Worm (Caenorhabditis elegans) whole organism, mixed stage, embryonic: ENCODE data around the gene M199.9.

ENCODE experiments used
- M03D4.4 ChIP-seq: sonication (generic microtip); optimal IDR thresholded peaks from 2 replicates; lab custom pipeline; 2017; ENCODE audit warnings: mild to moderate bottlenecking, missing genetic modification characterization, missing compliant biosample characterization
- blmp-1 ChIP-seq: fragments of 150-350 bp; optimal IDR thresholded peaks from 2 replicates; lab custom pipeline; 2014; ENCODE audit warnings: missing biosample characterization, missing genetic modification characterization
- ceh-39 ChIP-seq: fragments of 150-350 bp; optimal IDR thresholded peaks from 2 replicates; lab custom pipeline; 2014; ENCODE audit warnings: missing biosample characterization, missing genetic modification characterization
- ceh-43 ChIP-seq: fragments of 200-800 bp; sonication (Bioruptor generic); optimal IDR thresholded peaks from 2 replicates; lab custom pipeline; 2018; ENCODE audit warnings: mild to moderate bottlenecking, missing genetic modification characterization, moderate library complexity, missing compliant biosample characterization
- ceh-83 ChIP-seq: fragments of 200-800 bp; sonication (Bioruptor generic); optimal IDR thresholded peaks from 2 replicates; lab custom pipeline; 2018; ENCODE audit warnings: mild to moderate bottlenecking, missing genetic modification characterization, missing compliant biosample characterization
- ces-1 ChIP-seq: fragments of 150-350 bp; optimal IDR thresholded peaks from 2 replicates; lab custom pipeline; 2014; ENCODE audit warnings: missing biosample characterization, missing genetic modification reagents, missing genetic modification characterization
- cnd-1 ChIP-seq: fragments of 200-800 bp; sonication (Bioruptor generic); optimal IDR thresholded peaks from 2 replicates; lab custom pipeline; 2018; ENCODE audit warnings: mild to moderate bottlenecking, missing genetic modification characterization, missing compliant biosample characterization
- drap-1 ChIP-seq: fragments of 200-800 bp; sonication (Bioruptor generic); optimal IDR thresholded peaks from 3 replicates; lab custom pipeline; 2018; ENCODE audit warnings: mild to moderate bottlenecking, missing genetic modification characterization, missing compliant biosample characterization
- elt-1 ChIP-seq: sonication (generic microtip); optimal IDR thresholded peaks from 2 replicates; lab custom pipeline; 2017; ENCODE audit warnings: missing genetic modification characterization, mild to moderate bottlenecking, missing compliant biosample characterization, antibody characterized with exemption, moderate library complexity, borderline replicate concordance; ENCODE audit not compliant: insufficient read depth
- elt-3 ChIP-seq: fragments of 150-350 bp; optimal IDR thresholded peaks from 2 replicates; lab custom pipeline; 2014; ENCODE audit warnings: missing biosample characterization, missing genetic modification characterization
- flh-1 ChIP-seq: fragments of 200-800 bp; sonication (Bioruptor generic); optimal IDR thresholded peaks from 2 replicates; lab custom pipeline; 2018; ENCODE audit warnings: mild to moderate bottlenecking, missing genetic modification characterization, moderate library complexity, missing compliant biosample characterization
- ham-2 ChIP-seq: fragments of 200-800 bp; sonication (Bioruptor generic); optimal IDR thresholded peaks from 2 replicates; lab custom pipeline; 2018; ENCODE audit warnings: mild to moderate bottlenecking, missing genetic modification characterization, missing compliant biosample characterization
- lin-13 ChIP-seq: fragments of 150-350 bp; optimal IDR thresholded peaks from 2 replicates; lab custom pipeline; 2014; ENCODE audit warnings: missing biosample characterization, missing genetic modification characterization
- lin-32 ChIP-seq: fragments of 200-800 bp; sonication (Bioruptor generic); optimal IDR thresholded peaks from 2 replicates; lab custom pipeline; 2018; ENCODE audit warnings: mild to moderate bottlenecking, missing genetic modification characterization, missing compliant biosample characterization
- lsy-2 ChIP-seq: fragments of 150-350 bp; optimal IDR thresholded peaks from 2 replicates; lab custom pipeline; 2014; ENCODE audit warnings: missing biosample characterization, missing genetic modification characterization
- mab-5 ChIP-seq: fragments of 150-350 bp; optimal IDR thresholded peaks from 2 replicates; lab custom pipeline; 2014; ENCODE audit warnings: missing biosample characterization, missing genetic modification characterization
- mep-1 ChIP-seq: fragments of 150-350 bp; optimal IDR thresholded peaks from 2 replicates; lab custom pipeline; 2017; ENCODE audit warnings: missing biosample characterization, missing genetic modification reagents, missing genetic modification characterization, inconsistent platforms
- mls-2 ChIP-seq: sonication (generic microtip); optimal IDR thresholded peaks from 2 replicates; lab custom pipeline; 2016; ENCODE audit warnings: mild to moderate bottlenecking, missing genetic modification characterization, moderate library complexity, missing compliant biosample characterization
- nhr-12 ChIP-seq: fragments of 150-350 bp; optimal IDR thresholded peaks from 2 replicates; lab custom pipeline; 2014; ENCODE audit warnings: missing biosample characterization, missing genetic modification characterization
- nhr-2 ChIP-seq: fragments of 150-350 bp; optimal IDR thresholded peaks from 2 replicates; lab custom pipeline; 2014; ENCODE audit warnings: missing biosample characterization, missing genetic modification characterization
- nhr-237 ChIP-seq: fragments of 150-350 bp; optimal IDR thresholded peaks from 2 replicates; lab custom pipeline; 2014; ENCODE audit warnings: missing biosample characterization, missing genetic modification characterization
- nhr-28 ChIP-seq: fragments of 150-350 bp; optimal IDR thresholded peaks from 2 replicates; lab custom pipeline; 2014; ENCODE audit warnings: missing biosample characterization, missing genetic modification characterization
- nhr-76 ChIP-seq: sonication (generic microtip); optimal IDR thresholded peaks from 2 replicates; lab custom pipeline; 2017; ENCODE audit warnings: missing biosample characterization, missing genetic modification characterization
- pha-4 ChIP-seq: fragments of 150-350 bp; optimal IDR thresholded peaks from 2 replicates; lab custom pipeline; 2018; ENCODE audit warnings: missing biosample characterization, missing genetic modification reagents, missing genetic modification characterization
- sem-2 ChIP-seq: fragments of 200-800 bp; sonication (Bioruptor generic); optimal IDR thresholded peaks from 2 replicates; lab custom pipeline; 2018; ENCODE audit warnings: mild to moderate bottlenecking, missing genetic modification characterization, missing compliant biosample characterization
- snpc-4 ChIP-seq: fragments of 150-350 bp; optimal IDR thresholded peaks from 2 replicates; lab custom pipeline; 2014; ENCODE audit warnings: missing biosample characterization, missing genetic modification characterization
- sptf-1 ChIP-seq: sonication (generic microtip); optimal IDR thresholded peaks from 2 replicates; lab custom pipeline; 2017; ENCODE audit warnings: mild to moderate bottlenecking, missing genetic modification characterization, moderate library complexity, missing compliant biosample characterization
- tbx-8 ChIP-seq: fragments of 200-800 bp; sonication (Bioruptor generic); optimal IDR thresholded peaks from 2 replicates; lab custom pipeline; 2018; ENCODE audit warnings: mild to moderate bottlenecking, missing genetic modification characterization, moderate library complexity, missing compliant biosample characterization
- unc-120 ChIP-seq: sonication (generic microtip); optimal IDR thresholded peaks from 2 replicates; lab custom pipeline; 2017; ENCODE audit warnings: missing genetic modification characterization, missing compliant biosample characterization; ENCODE audit not compliant: poor library complexity, severe bottlenecking
- unc-39 ChIP-seq: fragments of 150-350 bp; optimal IDR thresholded peaks from 2 replicates; lab custom pipeline; 2014; ENCODE audit warnings: missing biosample characterization, missing genetic modification characterization
- unc-62 ChIP-seq: fragments of 150-350 bp; optimal IDR thresholded peaks from 2 replicates; lab custom pipeline; 2014; ENCODE audit warnings: missing biosample characterization, missing genetic modification reagents, missing genetic modification characterization
- zip-8 ChIP-seq: fragments of 150-350 bp; optimal IDR thresholded peaks from 2 replicates; lab custom pipeline; 2014; ENCODE audit warnings: missing biosample characterization, missing genetic modification characterization

M199.9 gene

DNA sequence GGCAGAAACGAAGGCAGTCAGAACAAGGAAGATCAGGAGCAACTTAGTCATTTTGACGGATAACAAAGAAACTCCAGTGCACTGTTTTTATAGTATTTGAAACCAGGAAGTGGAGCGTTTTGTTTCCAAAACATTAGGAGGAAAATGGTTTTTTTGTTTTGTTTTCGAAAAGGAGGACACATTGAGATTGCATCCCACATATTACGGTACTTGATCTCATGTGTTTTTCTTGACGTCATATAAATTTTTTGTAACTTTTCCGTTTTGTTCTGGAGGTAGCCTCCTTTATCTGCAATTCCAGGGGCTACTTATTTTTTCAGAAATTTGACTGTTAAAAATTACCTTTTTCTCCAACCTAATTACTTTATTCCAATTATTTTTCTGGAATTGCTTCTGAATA lies at the start of gene M199.9:
M199.9 (minus strand) TSS at position 101 of the 400 bp plus-strand sequence.
- TF ChIP-seq M03D4.4 (tag; lab: Kevin White, UChicago) (no peak), elt-1 (tag; lab: Kevin White, UChicago) (no peak), nhr-2 (tag; lab: Kevin White, UChicago) (no peak), unc-120 (tag; lab: Kevin White, UChicago) (no peak), cnd-1 (tag; lab: Kevin White, UChicago) (no peak), unc-62 (no peak), lin-32 (GFP tag; lab: Kevin White, UChicago) (no peak), mep-1 (tag; lab: Kevin White, UChicago) (no peak), flh-1 (GFP tag; lab: Kevin White, UChicago) (no peak), zip-8 (tag; lab: Kevin White, UChicago) (no peak), ceh-43 (GFP tag; lab: Kevin White, UChicago) (no peak), pha-4 (no peak)

DNA sequence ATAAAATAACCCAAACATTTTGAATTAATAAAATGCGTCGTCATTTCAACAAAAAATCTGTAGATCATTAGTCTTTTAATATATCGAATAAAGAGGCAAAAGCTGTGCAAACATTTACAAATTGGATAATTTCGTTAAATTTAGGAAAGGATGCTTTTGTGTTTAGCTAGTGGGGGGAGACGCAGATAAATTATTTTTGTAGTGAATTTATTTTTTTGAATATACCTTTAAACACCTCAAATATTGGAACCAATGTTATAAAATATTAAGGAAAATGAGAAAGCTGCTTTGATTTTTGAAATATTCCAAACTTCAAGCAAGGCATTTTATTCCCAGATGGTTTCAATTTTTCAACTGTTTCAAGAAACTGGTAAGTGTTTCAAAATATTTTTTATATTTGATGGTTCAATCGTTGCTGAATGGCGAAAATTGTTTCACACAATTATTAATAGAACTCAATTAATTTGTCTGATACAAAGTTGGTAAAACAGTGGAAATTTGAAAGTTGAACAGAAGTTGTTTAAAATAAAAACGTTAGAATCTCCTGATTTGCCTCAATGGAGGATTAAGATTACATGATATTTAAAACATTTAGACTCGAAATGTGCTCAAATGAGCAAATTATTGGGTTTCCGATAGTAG lies 48.0 kb upstream of the M199.9 start, which contains the start of gene Y40H7A.4:
Y40H7A.4 (minus strand) TSS at position 51 of the 642 bp plus-strand sequence.
- TF ChIP-seq nhr-28 (tag; lab: Kevin White, UChicago) (no peak), ceh-83 (GFP tag; lab: Kevin White, UChicago) (no peak), mab-5 (tag; lab: Kevin White, UChicago) (no peak), flh-1 (GFP tag; lab: Kevin White, UChicago) (no peak), lsy-2 (tag; lab: Kevin White, UChicago) (no peak), sptf-1 (no peak), lin-13 (no peak), M03D4.4 (tag; lab: Kevin White, UChicago) (no peak), ces-1 (no peak), nhr-76 (no peak), snpc-4 (tag; lab: Kevin White, UChicago) (no peak), nhr-2 (tag; lab: Kevin White, UChicago) (no peak), drap-1 (GFP tag; lab: Kevin White, UChicago) (no peak), nhr-237 (tag; lab: Kevin White, UChicago) (no peak), ceh-39 (tag; lab: Kevin White, UChicago) (no peak), unc-39 (tag; lab: Kevin White, UChicago) (no peak), mls-2 (no peak)
- TF ChIP-seq, all 35 proteins: peak for 0

DNA sequence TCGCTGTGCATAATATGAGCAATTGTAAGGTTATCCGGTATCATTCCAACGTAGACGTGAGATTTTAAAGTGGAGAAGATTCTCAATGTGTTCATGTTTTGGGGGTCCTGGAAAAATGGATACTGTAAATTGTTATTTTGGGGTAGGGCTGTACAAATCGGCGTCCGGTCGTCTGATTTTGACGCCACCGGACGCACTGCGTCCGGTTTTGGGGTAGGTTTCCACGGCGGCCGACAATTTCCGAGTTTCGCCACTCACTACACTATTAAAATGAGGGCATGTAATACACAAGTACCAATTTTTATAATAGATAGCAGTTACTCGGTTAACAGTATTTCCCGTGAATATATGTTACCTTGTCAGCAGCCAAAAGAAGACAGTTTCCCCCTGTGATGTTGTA lies 40.8 kb upstream of the M199.9 start:
- TF ChIP-seq drap-1 (GFP tag; lab: Kevin White, UChicago) (no peak), zip-8 (tag; lab: Kevin White, UChicago) (no peak), lsy-2 (tag; lab: Kevin White, UChicago) (no peak), M03D4.4 (tag; lab: Kevin White, UChicago) (no peak), nhr-76 (no peak), mab-5 (tag; lab: Kevin White, UChicago) (no peak), tbx-8 (GFP tag; lab: Kevin White, UChicago) (no peak), elt-1 (tag; lab: Kevin White, UChicago) (no peak), unc-62 (no peak), sem-2 (GFP tag; lab: Kevin White, UChicago) (no peak), elt-3 (tag; lab: Kevin White, UChicago) (no peak), unc-39 (tag; lab: Kevin White, UChicago) (no peak)

DNA sequence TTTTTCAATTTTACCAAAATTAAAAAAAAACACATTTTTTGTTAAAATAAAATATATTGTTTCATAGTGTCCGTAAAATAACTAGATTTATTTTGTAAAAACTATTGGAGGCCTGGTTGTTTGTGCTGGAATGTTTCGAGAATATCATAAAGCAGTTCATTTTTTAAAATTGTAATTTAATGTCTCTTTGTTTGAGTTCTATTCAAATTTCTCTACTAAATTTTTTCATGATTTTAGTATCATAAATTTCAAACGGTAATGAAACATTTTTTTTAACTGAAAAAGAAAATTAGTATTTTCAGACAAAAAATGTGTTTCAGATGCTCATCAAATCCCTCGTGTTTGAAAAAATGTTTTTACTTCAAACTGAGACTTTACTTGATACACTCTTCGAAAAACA lies 38.0 kb upstream of the M199.9 start:
- TF ChIP-seq mls-2 = no peak
- no peak for TF ChIP-seq nhr-12
- no peak for TF ChIP-seq elt-1 (tag; lab: Kevin White, UChicago)
- no peak for TF ChIP-seq lsy-2 (tag; lab: Kevin White, UChicago)
- TF ChIP-seq ham-2 (GFP tag; lab: Kevin White, UChicago) = no peak
- no peak for TF ChIP-seq nhr-2 (tag; lab: Kevin White, UChicago)
- no peak for TF ChIP-seq ces-1
- no peak for TF ChIP-seq lin-13
- no peak for TF ChIP-seq blmp-1 (tag; lab: Kevin White, UChicago)
- no peak for TF ChIP-seq lin-32 (GFP tag; lab: Kevin White, UChicago)
- no peak for TF ChIP-seq ceh-83 (GFP tag; lab: Kevin White, UChicago)
- no peak for TF ChIP-seq sem-2 (GFP tag; lab: Kevin White, UChicago)
- no peak for TF ChIP-seq ceh-39 (tag; lab: Kevin White, UChicago)
- TF ChIP-seq, all 35 proteins: peak for 0
